Worm (Caenorhabditis elegans): ENCODE results near the gene nhr-101.

The nhr-101 gene

ce11 chrV:11621276-11621675, 51.0 kb downstream of the nhr-101 start:
- TF ChIP-seq ceh-45 (GFP tag; IDR thresholded peaks at IDR 0.05) (no peak), hlh-8 (tag; optimal IDR thresholded peaks at IDR 0.05) (no peak), nhr-232 (tag; optimal IDR thresholded peaks at IDR 0.05) (no peak), ttx-3 (tag; optimal IDR thresholded peaks at IDR 0.05) (no peak), pax-1 (tag; optimal IDR thresholded peaks at IDR 0.05) (no peak), syd-9 (tag; optimal IDR thresholded peaks at IDR 0.05) (no peak), lim-6 (tag; optimal IDR thresholded peaks at IDR 0.05) (no peak), pag-3 (tag; optimal IDR thresholded peaks at IDR 0.05; ENCODE audit: borderline replicate concordance) (no peak), dmd-4 (tag; optimal IDR thresholded peaks at IDR 0.05; ENCODE audit: borderline replicate concordance) (no peak), sdc-2 (tag; optimal IDR thresholded peaks at IDR 0.05) (no peak), elt-2 (tag; optimal IDR thresholded peaks at IDR 0.05) (no peak)

Measured in whole organism, late embryonic.